Fruit fly (Drosophila melanogaster) whole organism, embryonic: Measurements from ENCODE around the gene Best4.

Experiments used
- Abd-B ChIP-seq: fragments of 200-800 bp; sonication (Bioruptor generic); optimal IDR thresholded peaks from 2 replicates; lab custom pipeline; 2018; ENCODE audit warnings: missing biosample characterization, mild to moderate bottlenecking, missing genetic modification characterization, moderate library complexity
- Asciz ChIP-seq: fragments of 200-800 bp; sonication (Bioruptor generic); optimal IDR thresholded peaks from 2 replicates; lab custom pipeline; 2017; ENCODE audit warnings: missing biosample characterization, mild to moderate bottlenecking, missing genetic modification characterization, missing genetic modification reagents
- BEAF-32 ChIP-seq: fragments of 200-800 bp; sonication (Bioruptor generic); optimal IDR thresholded peaks from 3 replicates; lab custom pipeline; 2017; ENCODE audit warnings: missing biosample characterization, missing genetic modification characterization, mild to moderate bottlenecking, moderate library complexity, missing genetic modification reagents
- BtbVII ChIP-seq: fragments of 200-800 bp; sonication (Bioruptor generic); optimal IDR thresholded peaks from 3 replicates; lab custom pipeline; 2017; ENCODE audit warnings: missing biosample characterization, mild to moderate bottlenecking, missing genetic modification characterization
- CG10366 ChIP-seq: fragments of 200-800 bp; sonication (Bioruptor generic); IDR thresholded peaks from 2 replicates; pipeline ENCODE4 v1.3.6; 2022; ENCODE audit warnings: missing biosample characterization, missing genetic modification characterization
- CG12219 ChIP-seq: fragments of 200-800 bp; sonication (Bioruptor generic); optimal IDR thresholded peaks from 3 replicates; lab custom pipeline; 2018; ENCODE audit warnings: missing biosample characterization, mild to moderate bottlenecking, missing genetic modification characterization
- CG12299 ChIP-seq: fragments of 200-800 bp; sonication (Bioruptor generic); optimal IDR thresholded peaks from 2 replicates; lab custom pipeline; 2018; ENCODE audit warnings: missing biosample characterization, mild to moderate bottlenecking, missing genetic modification characterization
- CG1647 ChIP-seq: fragments of 200-800 bp; sonication (Bioruptor generic); optimal IDR thresholded peaks from 3 replicates; lab custom pipeline; 2016; ENCODE audit warnings: missing biosample characterization, missing genetic modification characterization
- CG17361 ChIP-seq: fragments of 200-800 bp; sonication (Bioruptor generic); IDR thresholded peaks from 3 replicates; pipeline ENCODE4 v1.3.6; 2022; ENCODE audit warnings: missing biosample characterization, missing genetic modification characterization
- CG18011 ChIP-seq: fragments of 200-800 bp; sonication (Bioruptor generic); optimal IDR thresholded peaks from 2 replicates; lab custom pipeline; 2017; ENCODE audit warnings: missing biosample characterization, missing genetic modification characterization, mild to moderate bottlenecking, moderate library complexity, missing genotype
- CG3163 ChIP-seq: fragments of 200-800 bp; sonication (Bioruptor generic); optimal IDR thresholded peaks from 3 replicates; lab custom pipeline; 2016; ENCODE audit warnings: missing biosample characterization, missing genetic modification characterization
- CG3847 ChIP-seq: fragments of 200-800 bp; sonication (Bioruptor generic); IDR thresholded peaks from 2 replicates; pipeline ENCODE4 v1.3.6; 2022; ENCODE audit warnings: missing biosample characterization, missing genetic modification characterization
- CG43689 ChIP-seq: fragments of 200-800 bp; sonication (Bioruptor generic); IDR thresholded peaks from 2 replicates; pipeline ENCODE4 v1.3.6; 2022; ENCODE audit warnings: missing biosample characterization, missing genetic modification characterization
- CG4424 ChIP-seq: fragments of 200-800 bp; sonication (Bioruptor generic); optimal IDR thresholded peaks from 3 replicates; lab custom pipeline; 2016; ENCODE audit warnings: missing biosample characterization, missing genetic modification characterization
- CG4820 ChIP-seq: fragments of 200-800 bp; sonication (Bioruptor generic); optimal IDR thresholded peaks from 3 replicates; lab custom pipeline; 2016; ENCODE audit warnings: missing biosample characterization, missing genetic modification characterization
- CG5953 ChIP-seq: fragments of 200-800 bp; sonication (Bioruptor generic); IDR thresholded peaks from 2 replicates; pipeline ENCODE4 v1.3.6; 2022; ENCODE audit warnings: missing biosample characterization, missing genetic modification characterization
- CG6254 ChIP-seq: fragments of 200-800 bp; sonication (Bioruptor generic); optimal IDR thresholded peaks from 3 replicates; lab custom pipeline; 2017; ENCODE audit warnings: mild to moderate bottlenecking, missing biosample characterization, missing genetic modification reagents, missing genetic modification characterization
- CG6854 ChIP-seq: fragments of 200-800 bp; sonication (Bioruptor generic); optimal IDR thresholded peaks from 3 replicates; lab custom pipeline; 2017; ENCODE audit warnings: missing biosample characterization, mild to moderate bottlenecking, missing genetic modification characterization
- CG7987 ChIP-seq: fragments of 200-800 bp; sonication (Bioruptor generic); optimal IDR thresholded peaks from 2 replicates; lab custom pipeline; 2018; ENCODE audit warnings: missing biosample characterization, mild to moderate bottlenecking, missing genetic modification characterization, moderate library complexity
- CG8089 ChIP-seq: fragments of 200-800 bp; sonication (Bioruptor generic); optimal IDR thresholded peaks from 3 replicates; lab custom pipeline; 2016; ENCODE audit warnings: missing biosample characterization, missing genetic modification characterization
- CTCF ChIP-seq: fragments of 200-800 bp; sonication (Bioruptor generic); optimal IDR thresholded peaks from 2 replicates; lab custom pipeline; 2017; ENCODE audit warnings: missing biosample characterization, mild to moderate bottlenecking, missing genetic modification characterization, moderate library complexity
- Dp ChIP-seq: fragments of 200-800 bp; sonication (Bioruptor generic); optimal IDR thresholded peaks from 2 replicates; lab custom pipeline; 2018; ENCODE audit warnings: missing biosample characterization, mild to moderate bottlenecking, missing genetic modification characterization, moderate library complexity
- Eip74EF ChIP-seq, 2 experiments: fragments of 200-800 bp in 1 of 2; fragments of >200 bp in 1 of 2; sonication (Bioruptor generic) in 1 of 2; optimal IDR thresholded peaks; 2 replicates each; lab custom pipeline; 2017 to 2019; ENCODE audit warnings: missing biosample characterization in 2 of 2, missing genetic modification characterization in 2 of 2, mild to moderate bottlenecking in 1 of 2, moderate library complexity in 1 of 2
- Lim3 ChIP-seq: fragments of 200-800 bp; sonication (Bioruptor generic); IDR thresholded peaks from 2 replicates; pipeline ENCODE4 v1.3.6; 2022; ENCODE audit warnings: missing biosample characterization, missing genetic modification characterization
- Med ChIP-seq: fragments of 200-800 bp; sonication (Bioruptor generic); peaks from one replicate; lab custom pipeline; 2016; ENCODE audit warnings: missing biosample characterization, missing genetic modification characterization, mild to moderate bottlenecking, inconsistent platforms, moderate library complexity
- Myb ChIP-seq: fragments of 200-800 bp; sonication (Bioruptor generic); optimal IDR thresholded peaks from 2 replicates; lab custom pipeline; 2016; ENCODE audit warnings: missing biosample characterization, missing genetic modification characterization
- Opbp ChIP-seq: fragments of 200-800 bp; sonication (Bioruptor generic); IDR thresholded peaks from 3 replicates; pipeline ENCODE4 v1.3.6; 2022; ENCODE audit warnings: missing biosample characterization, missing genetic modification characterization; ENCODE audit not compliant: partially characterized antibody
- Sox102F ChIP-seq: fragments of 200-800 bp; sonication (Bioruptor generic); optimal IDR thresholded peaks from 2 replicates; lab custom pipeline; 2018; ENCODE audit warnings: missing biosample characterization, mild to moderate bottlenecking, missing genetic modification characterization, moderate library complexity
- Ssrp ChIP-seq: fragments of 200-800 bp; sonication (Bioruptor generic); optimal IDR thresholded peaks from 2 replicates; lab custom pipeline; 2018; ENCODE audit warnings: missing biosample characterization, mild to moderate bottlenecking, missing genetic modification characterization, moderate library complexity
- ac ChIP-seq: fragments of 200-800 bp; sonication (Bioruptor generic); optimal IDR thresholded peaks from 3 replicates; lab custom pipeline; 2017; ENCODE audit warnings: missing biosample characterization, mild to moderate bottlenecking, missing genetic modification characterization
- cg ChIP-seq: fragments of 200-800 bp; sonication (Bioruptor generic); optimal IDR thresholded peaks from 3 replicates; lab custom pipeline; 2019; ENCODE audit warnings: missing biosample characterization, mild to moderate bottlenecking, missing genetic modification characterization, moderate library complexity
- cwo ChIP-seq: fragments of 200-800 bp; sonication (Bioruptor generic); optimal IDR thresholded peaks from 3 replicates; lab custom pipeline; 2017; ENCODE audit warnings: missing biosample characterization, missing genetic modification characterization, mild to moderate bottlenecking, moderate library complexity, missing genetic modification reagents
- da ChIP-seq: fragments of 200-800 bp; sonication (Bioruptor generic); optimal IDR thresholded peaks from 2 replicates; lab custom pipeline; 2016; ENCODE audit warnings: missing biosample characterization, missing genetic modification characterization
- ftz-f1 ChIP-seq: fragments of 200-800 bp; sonication (Bioruptor generic); optimal IDR thresholded peaks from 2 replicates; lab custom pipeline; 2016; ENCODE audit warnings: missing biosample characterization, missing genetic modification characterization
- grau ChIP-seq: fragments of 200-800 bp; optimal IDR thresholded peaks from 3 replicates; lab custom pipeline; 2019; ENCODE audit warnings: missing biosample characterization, mild to moderate bottlenecking, missing genetic modification characterization, moderate library complexity
- hbn ChIP-seq: fragments of 200-800 bp; sonication (Bioruptor generic); IDR thresholded peaks from 2 replicates; pipeline ENCODE4 v1.3.6; 2022; ENCODE audit warnings: missing biosample characterization, missing genetic modification characterization; ENCODE audit not compliant: partially characterized antibody
- insv ChIP-seq, 2 experiments: fragments of 200-800 bp; sonication (Bioruptor generic); optimal IDR thresholded peaks; 3 replicates each; lab custom pipeline; 2016 to 2018; ENCODE audit warnings: missing biosample characterization in 2 of 2, missing genetic modification characterization in 2 of 2
- kah ChIP-seq: fragments of 200-800 bp; sonication (Bioruptor generic); optimal IDR thresholded peaks from 2 replicates; lab custom pipeline; 2018; ENCODE audit warnings: missing biosample characterization, mild to moderate bottlenecking, missing genetic modification characterization
- mam ChIP-seq: fragments of 200-800 bp; sonication (Bioruptor generic); optimal IDR thresholded peaks from 3 replicates; lab custom pipeline; 2016; ENCODE audit warnings: missing biosample characterization, missing genetic modification characterization
- mirr ChIP-seq: fragments of 200-800 bp; sonication (Bioruptor generic); optimal IDR thresholded peaks from 3 replicates; lab custom pipeline; 2018; ENCODE audit warnings: missing biosample characterization, mild to moderate bottlenecking, missing genetic modification characterization
- oc ChIP-seq: fragments of 200-800 bp; sonication (Bioruptor generic); optimal IDR thresholded peaks from 2 replicates; lab custom pipeline; 2018; ENCODE audit warnings: missing biosample characterization, mild to moderate bottlenecking, missing genetic modification characterization, moderate library complexity
- repo ChIP-seq: fragments of 200-800 bp; sonication (Bioruptor generic); optimal IDR thresholded peaks from 2 replicates; lab custom pipeline; 2016; ENCODE audit warnings: missing biosample characterization, missing genetic modification characterization
- row ChIP-seq: fragments of 200-800 bp; sonication (Bioruptor generic); IDR thresholded peaks from 3 replicates; pipeline ENCODE4 v1.3.6; 2022; ENCODE audit warnings: missing biosample characterization, missing genetic modification characterization
- sens-2 ChIP-seq: fragments of 200-800 bp; sonication (Bioruptor generic); IDR thresholded peaks from 2 replicates; pipeline ENCODE4 v1.3.6; 2022; ENCODE audit warnings: missing biosample characterization, missing genetic modification characterization
- slp2 ChIP-seq: fragments of 200-800 bp; sonication (Bioruptor generic); optimal IDR thresholded peaks from 2 replicates; lab custom pipeline; 2016; ENCODE audit warnings: missing biosample characterization, missing genetic modification characterization
- ssp ChIP-seq: fragments of 200-800 bp; sonication (Bioruptor generic); IDR thresholded peaks from 2 replicates; pipeline ENCODE4 v1.3.6; 2022; ENCODE audit warnings: missing biosample characterization, missing genetic modification characterization
- sug ChIP-seq: fragments of 200-800 bp; optimal IDR thresholded peaks from 2 replicates; lab custom pipeline; 2019; ENCODE audit warnings: missing biosample characterization, mild to moderate bottlenecking, missing genetic modification characterization, moderate library complexity
- tin ChIP-seq: fragments of 200-800 bp; sonication (Bioruptor generic); optimal IDR thresholded peaks from 3 replicates; lab custom pipeline; 2016; ENCODE audit warnings: missing biosample characterization, missing genetic modification characterization
- zen2 ChIP-seq: fragments of 200-800 bp; sonication (Bioruptor generic); IDR thresholded peaks from 3 replicates; pipeline ENCODE4 v1.3.6; 2022; ENCODE audit warnings: missing biosample characterization, missing genetic modification characterization; ENCODE audit not compliant: partially characterized antibody
- zfh1 ChIP-seq: fragments of 200-800 bp; sonication (Bioruptor generic); IDR thresholded peaks from 3 replicates; pipeline ENCODE4 v1.3.6; 2022; ENCODE audit warnings: missing biosample characterization, missing genetic modification characterization

The Best4 gene

dm6 chr3L:15275469-15276153 is 23.1 kb upstream of the Best4 start (continued):
- TF ChIP-seq grau (peak; percentile 62), oc (peak; percentile 15), CG1647 (no peak), Sox102F (peak; percentile 44), CG7987 (no peak), CG4424 (GFP tag; lab: Kevin White, UChicago) (peak; percentile 15), sens-2 (GFP tag; lab: Robert Waterston, UW) (no peak), CG10366 (GFP tag; lab: Robert Waterston, UW) (0 out of 2 replicates have a peak, but pooled peaks have one; percentile 15), da (GFP tag; lab: Kevin White, UChicago) (no peak), CG8089 (no peak), CG12219 (GFP tag; lab: Kevin White, UChicago) (no peak), insv (GFP tag; optimal IDR thresholded peaks at IDR 0.05; lab: Kevin White, UChicago) (no peak), mam (no peak), Lim3 (GFP tag; lab: Robert Waterston, UW) (no peak), CTCF (no peak), CG6254 (GFP tag; lab: Kevin White, UChicago) (no peak), repo (no peak), CG3847 (GFP tag; lab: Robert Waterston, UW) (no peak), CG6854 (no peak), CG18011 (no peak), cg (GFP tag; lab: Kevin White, UChicago) (peak; percentile 60), Eip74EF (GFP tag; optimal IDR thresholded peaks at IDR 0.05; lab: Kevin White, UChicago) (peak in 1 of 2 experiments; percentile 28), hbn (GFP tag; lab: Robert Waterston, UW) (no peak), BEAF-32 (no peak), mirr (GFP tag; lab: Kevin White, UChicago) (no peak), CG3163 (GFP tag; lab: Kevin White, UChicago) (no peak), sug (tag; lab: Kevin White, UChicago) (no peak), Myb (no peak), zfh1 (GFP tag; lab: Robert Waterston, UW) (no peak), row (GFP tag; lab: Robert Waterston, UW) (peak; percentile 64), zen2 (GFP tag; lab: Robert Waterston, UW) (no peak), Asciz (GFP tag; lab: Kevin White, UChicago) (no peak), tin (GFP tag; lab: Kevin White, UChicago) (peak; percentile 0), Dp (no peak), CG12299 (tag; lab: Kevin White, UChicago) (no peak), ssp (no peak), slp2 (no peak), Abd-B (GFP tag; lab: Kevin White, UChicago) (no peak), CG4820 (GFP tag; lab: Kevin White, UChicago) (no peak), ac (GFP tag; lab: Kevin White, UChicago) (no peak), Ssrp (peak; percentile 52), kah (GFP tag; lab: Kevin White, UChicago) (no peak), ftz-f1 (no peak), cwo (GFP tag; lab: Kevin White, UChicago) (peak; percentile 8), CG17361 (peak; percentile 42; the same call in 2 of the 3 replicates), BtbVII (GFP tag; lab: Kevin White, UChicago) (peak; percentile 2), CG43689 (no peak), Med (GFP tag; lab: Kevin White, UChicago) (peak; percentile 3), CG5953 (GFP tag; lab: Robert Waterston, UW) (no peak), Opbp (0 out of 3 replicates have a peak, but pooled peaks have one; percentile 21)
